Fruit fly (Drosophila melanogaster) whole organism, embryonic: Measurements from ENCODE around the gene frj.
A peak's percentile ranks its signal among the peaks of the same experiment; 100 is the strongest.

Source experiments
- Atf3 ChIP-seq: fragments of 200-800 bp; sonication (Bioruptor generic); optimal IDR thresholded peaks from 3 replicates; lab custom pipeline; 2016; ENCODE audit warnings: missing biosample characterization, missing genetic modification characterization
- Bdp1 ChIP-seq: fragments of 200-800 bp; sonication (Bioruptor generic); optimal IDR thresholded peaks from 3 replicates; lab custom pipeline; 2016; ENCODE audit warnings: missing biosample characterization, missing genetic modification characterization
- CG11695 ChIP-seq: fragments of 200-800 bp; sonication (Bioruptor generic); IDR thresholded peaks from 3 replicates; pipeline ENCODE4 v1.3.6; 2022; ENCODE audit warnings: missing biosample characterization, missing genetic modification characterization
- CG12071 ChIP-seq: fragments of 200-800 bp; sonication (Bioruptor generic); optimal IDR thresholded peaks from 3 replicates; lab custom pipeline; 2018; ENCODE audit warnings: missing biosample characterization, mild to moderate bottlenecking, missing genetic modification characterization
- CG14667 ChIP-seq: fragments of 200-800 bp; sonication (Bioruptor generic); IDR thresholded peaks from 2 replicates; pipeline ENCODE4 v1.3.6; 2022; ENCODE audit warnings: missing biosample characterization, missing genetic modification characterization
- CG17186 ChIP-seq: fragments of 200-800 bp; sonication (Bioruptor generic); optimal IDR thresholded peaks from 3 replicates; lab custom pipeline; 2017; ENCODE audit warnings: missing biosample characterization, missing genetic modification reagents, missing genetic modification characterization
- CG17829 ChIP-seq: fragments of 200-800 bp; optimal IDR thresholded peaks from 2 replicates; lab custom pipeline; 2019; ENCODE audit warnings: missing biosample characterization, mild to moderate bottlenecking, missing genetic modification characterization, moderate library complexity
- CG18599 ChIP-seq: fragments of 200-800 bp; sonication (Bioruptor generic); optimal IDR thresholded peaks from 3 replicates; lab custom pipeline; 2017; ENCODE audit warnings: missing biosample characterization, missing genetic modification characterization, mild to moderate bottlenecking, moderate library complexity, missing genetic modification reagents
- CG32532 ChIP-seq: fragments of 200-800 bp; sonication (Bioruptor generic); IDR thresholded peaks from 2 replicates; pipeline ENCODE4 v1.3.6; 2022; ENCODE audit warnings: missing biosample characterization, missing genetic modification characterization
- CG3847 ChIP-seq: fragments of 200-800 bp; sonication (Bioruptor generic); IDR thresholded peaks from 2 replicates; pipeline ENCODE4 v1.3.6; 2022; ENCODE audit warnings: missing biosample characterization, missing genetic modification characterization
- CG7928 ChIP-seq: fragments of 200-800 bp; sonication (Bioruptor generic); optimal IDR thresholded peaks from 2 replicates; lab custom pipeline; 2017; ENCODE audit warnings: missing biosample characterization, mild to moderate bottlenecking, missing genetic modification characterization
- CG7987 ChIP-seq: fragments of 200-800 bp; sonication (Bioruptor generic); optimal IDR thresholded peaks from 2 replicates; lab custom pipeline; 2018; ENCODE audit warnings: missing biosample characterization, mild to moderate bottlenecking, missing genetic modification characterization, moderate library complexity
- CG8281 ChIP-seq: fragments of 200-800 bp; sonication (Bioruptor generic); optimal IDR thresholded peaks from 2 replicates; lab custom pipeline; 2018; ENCODE audit warnings: missing biosample characterization, mild to moderate bottlenecking, missing genetic modification characterization, moderate library complexity
- CG8765 ChIP-seq: fragments of 200-800 bp; sonication (Bioruptor generic); IDR thresholded peaks from 2 replicates; pipeline ENCODE4 v1.3.6; 2022; ENCODE audit warnings: missing biosample characterization, missing genetic modification characterization
- CG9817 ChIP-seq: fragments of 200-800 bp; sonication (Bioruptor generic); optimal IDR thresholded peaks from 2 replicates; lab custom pipeline; 2018; ENCODE audit warnings: missing biosample characterization, mild to moderate bottlenecking, missing genetic modification characterization, moderate library complexity
- CG9876 ChIP-seq: fragments of 200-800 bp; sonication (Bioruptor generic); optimal IDR thresholded peaks from 2 replicates; lab custom pipeline; 2016; ENCODE audit warnings: missing biosample characterization, missing genetic modification characterization
- Dp ChIP-seq: fragments of 200-800 bp; sonication (Bioruptor generic); optimal IDR thresholded peaks from 2 replicates; lab custom pipeline; 2018; ENCODE audit warnings: missing biosample characterization, mild to moderate bottlenecking, missing genetic modification characterization, moderate library complexity
- Drgx ChIP-seq: fragments of 200-800 bp; sonication (Bioruptor generic); IDR thresholded peaks from 2 replicates; pipeline ENCODE4 v1.3.6; 2022; ENCODE audit warnings: missing biosample characterization, missing genetic modification characterization
- Gug ChIP-seq: fragments of 200-800 bp; sonication (Bioruptor generic); IDR thresholded peaks from 4 replicates; pipeline ENCODE4 v1.3.6; 2022; ENCODE audit warnings: missing biosample characterization, missing genetic modification characterization
- Hey ChIP-seq: fragments of 200-800 bp; sonication (Bioruptor generic); optimal IDR thresholded peaks from 3 replicates; lab custom pipeline; 2018; ENCODE audit warnings: missing biosample characterization, mild to moderate bottlenecking, missing genetic modification characterization
- Hr51 ChIP-seq, 2 experiments: fragments of 200-800 bp; sonication (Bioruptor generic); optimal IDR thresholded peaks; 2 replicates in 1 of 2; 3 replicates in 1 of 2; lab custom pipeline; 2016 to 2018; ENCODE audit warnings: missing biosample characterization in 2 of 2, missing genetic modification characterization in 2 of 2, mild to moderate bottlenecking in 1 of 2, moderate library complexity in 1 of 2
- Med ChIP-seq: fragments of 200-800 bp; sonication (Bioruptor generic); peaks from one replicate; lab custom pipeline; 2016; ENCODE audit warnings: missing biosample characterization, missing genetic modification characterization, mild to moderate bottlenecking, inconsistent platforms, moderate library complexity
- Nf-YC ChIP-seq: fragments of 200-800 bp; optimal IDR thresholded peaks from 3 replicates; lab custom pipeline; 2019; ENCODE audit warnings: missing biosample characterization, mild to moderate bottlenecking, missing genetic modification characterization, moderate library complexity
- Poxn ChIP-seq: fragments of 200-800 bp; sonication (Bioruptor generic); IDR thresholded peaks from 2 replicates; pipeline ENCODE4 v1.3.6; 2022; ENCODE audit warnings: missing biosample characterization, missing genetic modification characterization
- Rx ChIP-seq: fragments of 200-800 bp; sonication (Bioruptor generic); IDR thresholded peaks from 2 replicates; pipeline ENCODE4 v1.3.6; 2022; ENCODE audit warnings: missing biosample characterization, missing genetic modification characterization
- Stat92E ChIP-seq, 3 experiments: fragments of >200 bp in 2 of 3; fragments of 200-800 bp in 1 of 3; sonication (Bioruptor generic) in 1 of 3; optimal IDR thresholded peaks; 2 replicates each; lab custom pipeline; 2017 to 2019; ENCODE audit warnings: missing biosample characterization in 3 of 3, missing genetic modification characterization in 3 of 3, mild to moderate bottlenecking in 1 of 3, moderate library complexity in 1 of 3
- Vsx1 ChIP-seq: fragments of 200-800 bp; sonication (Bioruptor generic); optimal IDR thresholded peaks from 2 replicates; lab custom pipeline; 2017; ENCODE audit warnings: missing biosample characterization, mild to moderate bottlenecking, missing genetic modification characterization, missing genetic modification reagents
- az2 ChIP-seq: fragments of 200-800 bp; sonication (Bioruptor generic); optimal IDR thresholded peaks from 3 replicates; lab custom pipeline; 2016; ENCODE audit warnings: missing biosample characterization, missing genetic modification characterization
- chinmo ChIP-seq: fragments of 200-800 bp; sonication (Bioruptor generic); IDR thresholded peaks from 4 replicates; pipeline ENCODE4 v1.3.6; 2022; ENCODE audit warnings: missing biosample characterization, missing genetic modification characterization; ENCODE audit not compliant: partially characterized antibody
- crc ChIP-seq: fragments of 200-800 bp; sonication (Bioruptor generic); optimal IDR thresholded peaks from 2 replicates; lab custom pipeline; 2016; ENCODE audit warnings: missing biosample characterization, missing genetic modification characterization
- cwo ChIP-seq: fragments of 200-800 bp; sonication (Bioruptor generic); optimal IDR thresholded peaks from 3 replicates; lab custom pipeline; 2017; ENCODE audit warnings: missing biosample characterization, missing genetic modification characterization, mild to moderate bottlenecking, moderate library complexity, missing genetic modification reagents
- emc ChIP-seq: fragments of 200-800 bp; sonication (Bioruptor generic); optimal IDR thresholded peaks from 2 replicates; lab custom pipeline; 2016; ENCODE audit warnings: missing biosample characterization, missing genetic modification characterization
- gcm2 ChIP-seq: fragments of 200-800 bp; sonication (Bioruptor generic); optimal IDR thresholded peaks from 2 replicates; lab custom pipeline; 2016; ENCODE audit warnings: missing biosample characterization, missing genetic modification characterization
- gem ChIP-seq: fragments of 200-800 bp; sonication (Bioruptor generic); optimal IDR thresholded peaks from 2 replicates; lab custom pipeline; 2019; ENCODE audit warnings: missing biosample characterization, mild to moderate bottlenecking, missing genetic modification characterization, moderate library complexity
- ken ChIP-seq: fragments of 200-800 bp; sonication (Bioruptor generic); IDR thresholded peaks from 3 replicates; pipeline ENCODE4 v1.3.6; 2022; ENCODE audit warnings: missing biosample characterization, missing genetic modification characterization
- klu ChIP-seq: fragments of 200-800 bp; sonication (Bioruptor generic); IDR thresholded peaks from 2 replicates; pipeline ENCODE4 v1.3.6; 2022; ENCODE audit warnings: missing biosample characterization, missing genetic modification characterization
- knrl ChIP-seq: fragments of 200-800 bp; sonication (Bioruptor generic); IDR thresholded peaks from 3 replicates; pipeline ENCODE4 v1.3.6; 2022; ENCODE audit warnings: missing biosample characterization, missing genetic modification characterization; ENCODE audit not compliant: partially characterized antibody
- mam ChIP-seq: fragments of 200-800 bp; sonication (Bioruptor generic); optimal IDR thresholded peaks from 3 replicates; lab custom pipeline; 2016; ENCODE audit warnings: missing biosample characterization, missing genetic modification characterization
- nerfin-1 ChIP-seq: fragments of 200-800 bp; sonication (Bioruptor generic); optimal IDR thresholded peaks from 3 replicates; lab custom pipeline; 2019; ENCODE audit warnings: missing biosample characterization, mild to moderate bottlenecking, missing genetic modification characterization, moderate library complexity
- nmo ChIP-seq: fragments of 200-800 bp; sonication (Bioruptor generic); optimal IDR thresholded peaks from 2 replicates; lab custom pipeline; 2018; ENCODE audit warnings: missing biosample characterization, mild to moderate bottlenecking, missing genetic modification characterization, moderate library complexity
- pb ChIP-seq: fragments of 200-800 bp; sonication (Bioruptor generic); optimal IDR thresholded peaks from 3 replicates; lab custom pipeline; 2016; ENCODE audit warnings: missing biosample characterization, missing genetic modification characterization
- pnt ChIP-seq: fragments of 200-800 bp; sonication (Bioruptor generic); optimal IDR thresholded peaks from 3 replicates; lab custom pipeline; 2016; ENCODE audit warnings: missing biosample characterization, missing genetic modification characterization
- pum ChIP-seq: fragments of 200-800 bp; sonication (Bioruptor generic); optimal IDR thresholded peaks from 2 replicates; lab custom pipeline; 2016; ENCODE audit warnings: missing biosample characterization, missing genetic modification characterization
- ranshi ChIP-seq: fragments of 200-800 bp; sonication (Bioruptor generic); IDR thresholded peaks from 2 replicates; pipeline ENCODE4 v1.3.6; 2022; ENCODE audit warnings: missing biosample characterization, missing genetic modification characterization
- sd ChIP-seq: fragments of 200-800 bp; sonication (Bioruptor generic); optimal IDR thresholded peaks from 3 replicates; lab custom pipeline; 2018; ENCODE audit warnings: missing biosample characterization, mild to moderate bottlenecking, missing genetic modification characterization, moderate library complexity
- slp2 ChIP-seq: fragments of 200-800 bp; sonication (Bioruptor generic); optimal IDR thresholded peaks from 2 replicates; lab custom pipeline; 2016; ENCODE audit warnings: missing biosample characterization, missing genetic modification characterization
- sr ChIP-seq: fragments of 200-800 bp; sonication (Bioruptor generic); IDR thresholded peaks from 3 replicates; pipeline ENCODE4 v1.3.6; 2022; ENCODE audit warnings: missing biosample characterization, missing genetic modification characterization
- tin ChIP-seq: fragments of 200-800 bp; sonication (Bioruptor generic); optimal IDR thresholded peaks from 3 replicates; lab custom pipeline; 2016; ENCODE audit warnings: missing biosample characterization, missing genetic modification characterization
- tup ChIP-seq: fragments of 200-800 bp; sonication (Bioruptor generic); optimal IDR thresholded peaks from 2 replicates; lab custom pipeline; 2016; ENCODE audit warnings: missing biosample characterization, mild to moderate bottlenecking, missing genetic modification characterization, moderate library complexity
- wor ChIP-seq: fragments of 200-800 bp; sonication (Bioruptor generic); IDR thresholded peaks from 2 replicates; pipeline ENCODE4 v1.3.6; 2022; ENCODE audit warnings: missing biosample characterization, missing genetic modification characterization

The frj gene

DNA sequence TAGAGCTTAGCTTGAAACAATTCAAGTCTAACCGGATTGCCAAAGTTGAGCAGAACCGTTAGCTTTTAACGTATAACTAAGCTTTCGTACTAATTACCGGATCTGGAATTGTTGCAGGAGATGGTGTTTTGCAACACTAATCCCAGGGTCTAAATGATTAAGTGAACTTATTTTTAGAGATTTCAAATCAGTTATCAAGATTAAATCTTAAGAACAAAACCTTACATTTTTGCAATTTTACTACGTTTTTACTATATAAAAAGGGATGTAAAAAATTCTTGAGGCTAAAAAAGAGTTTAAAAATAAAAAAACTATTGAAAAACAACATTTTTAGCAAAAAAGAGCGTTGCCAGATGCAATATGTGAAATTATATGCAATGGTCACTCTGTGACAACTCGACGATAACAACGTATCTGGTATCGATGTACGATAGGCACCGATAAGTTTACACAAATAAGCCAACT is 32.9 kb downstream of the frj start, which contains the start of the genes KFase and epsilonCOP (continued):
- TF ChIP-seq CG3847 (GFP tag; lab: Robert Waterston, UW) (peak; percentile 75; the same call in 1 of the 2 replicates), Atf3 (peak; percentile 20), pum (GFP tag; lab: Kevin White, UChicago) (no peak), Vsx1 (GFP tag; lab: Kevin White, UChicago) (peak; percentile 35), Poxn (GFP tag; lab: Robert Waterston, UW) (no peak), CG7987 (GFP tag; lab: Kevin White, UChicago) (peak; percentile 43), nerfin-1 (tag; lab: Kevin White, UChicago) (peak; percentile 22), Rx (GFP tag; lab: Robert Waterston, UW) (no peak), CG11695 (GFP tag; lab: Robert Waterston, UW) (no peak), Drgx (GFP tag; lab: Robert Waterston, UW) (no peak), CG17186 (peak; percentile 5), CG32532 (GFP tag; lab: Robert Waterston, UW) (peak; percentile 56; the same call in 1 of the 2 replicates), cwo (GFP tag; lab: Kevin White, UChicago) (no peak), CG7928 (GFP tag; lab: Kevin White, UChicago) (peak; percentile 89), gem (tag; lab: Kevin White, UChicago) (peak; percentile 66), Gug (GFP tag; lab: Robert Waterston, UW) (no peak; the same call in 3 of the 4 replicates), chinmo (GFP tag; lab: Robert Waterston, UW) (peak; percentile 73; the same call in 2 of the 4 replicates), klu (no peak), crc (GFP tag; lab: Kevin White, UChicago) (peak; percentile 8), sd (tag; lab: Kevin White, UChicago) (peak; percentile 63), CG9817 (peak; percentile 46), Bdp1 (peak; percentile 9), Nf-YC (tag; lab: Kevin White, UChicago) (peak; percentile 66), ranshi (peak; percentile 43; the same call in 1 of the 2 replicates), CG8765 (GFP tag; lab: Robert Waterston, UW) (no peak), tin (GFP tag; lab: Kevin White, UChicago) (peak; percentile 14), slp2 (GFP tag; lab: Kevin White, UChicago) (no peak), ken (GFP tag; lab: Robert Waterston, UW) (0 out of 3 replicates have a peak, but pooled peaks have one; percentile 38), CG17829 (tag; lab: Kevin White, UChicago) (peak; percentile 74), Stat92E (GFP tag; optimal IDR thresholded peaks at IDR 0.05; lab: Kevin White, UChicago) (no peak), CG8281 (tag; lab: Kevin White, UChicago) (no peak), CG14667 (GFP tag; lab: Robert Waterston, UW) (no peak), CG12071 (GFP tag; lab: Kevin White, UChicago) (no peak), gcm2 (no peak), sr (GFP tag; lab: Robert Waterston, UW) (no peak), Med (GFP tag; lab: Kevin White, UChicago) (peak; percentile 94), knrl (GFP tag; lab: Robert Waterston, UW) (peak; percentile 64), pnt (GFP tag; lab: Kevin White, UChicago) (no peak), Hr51 (GFP tag; optimal IDR thresholded peaks at IDR 0.05; lab: Kevin White, UChicago) (peak; percentile 56 to 61), Hey (no peak), emc (GFP tag; lab: Kevin White, UChicago) (peak; percentile 6), tup (no peak), CG9876 (GFP tag; lab: Kevin White, UChicago) (peak; percentile 40), wor (no peak), nmo (GFP tag; lab: Kevin White, UChicago) (peak; percentile 66), mam (GFP tag; lab: Kevin White, UChicago) (peak; percentile 50), pb (GFP tag; lab: Kevin White, UChicago) (peak; percentile 61), az2 (peak; percentile 14), Dp (peak; percentile 55), CG18599 (GFP tag; lab: Kevin White, UChicago) (peak; percentile 69)
